Worm (Caenorhabditis elegans) whole organism, L1 larva: ENCODE results near the gene ssp-33.

Experiments used
- C04F5.9 ChIP-seq: sonication (generic microtip); optimal IDR thresholded peaks from 2 replicates; lab custom pipeline; 2016; ENCODE audit warnings: missing genetic modification characterization, missing compliant biosample characterization
- C16A3.4 ChIP-seq: fragments of 150-350 bp; optimal IDR thresholded peaks from 2 replicates; lab custom pipeline; 2014; ENCODE audit warnings: missing biosample characterization, missing genetic modification characterization
- F16B12.6 ChIP-seq: fragments of 150-350 bp; optimal IDR thresholded peaks from 2 replicates; lab custom pipeline; 2014; ENCODE audit warnings: missing biosample characterization, missing genetic modification characterization
- Y116A8C.19 ChIP-seq: sonication (generic microtip); optimal IDR thresholded peaks from 2 replicates; lab custom pipeline; 2016; ENCODE audit warnings: missing compliant biosample characterization, missing genetic modification characterization, borderline replicate concordance
- aha-1 ChIP-seq: fragments of 150-350 bp; optimal IDR thresholded peaks from 2 replicates; lab custom pipeline; 2014; ENCODE audit warnings: missing biosample characterization, missing genetic modification characterization
- alr-1 ChIP-seq: fragments of 200-800 bp; sonication (Bioruptor generic); optimal IDR thresholded peaks from 2 replicates; lab custom pipeline; 2018; ENCODE audit warnings: borderline replicate concordance, mild to moderate bottlenecking, missing genetic modification characterization, missing compliant biosample characterization
- aly-2 ChIP-seq: fragments of 150-350 bp; optimal IDR thresholded peaks from 2 replicates; lab custom pipeline; 2014; ENCODE audit warnings: missing biosample characterization, missing genetic modification characterization
- ceh-63 ChIP-seq: fragments of 200-800 bp; sonication (Bioruptor generic); optimal IDR thresholded peaks from 2 replicates; lab custom pipeline; 2018; ENCODE audit warnings: mild to moderate bottlenecking, missing genetic modification characterization, missing compliant biosample characterization
- ceh-8 ChIP-seq: fragments of 200-800 bp; sonication (Bioruptor generic); optimal IDR thresholded peaks from 2 replicates; lab custom pipeline; 2018; ENCODE audit warnings: mild to moderate bottlenecking, missing genetic modification characterization, moderate library complexity, missing compliant biosample characterization
- ceh-82 ChIP-seq, 3 experiments: fragments of 150-350 bp in 1 of 3; sonication (generic microtip) in 2 of 3; optimal IDR thresholded peaks; 2 replicates each; lab custom pipeline; 2014 to 2017; ENCODE audit warnings: missing biosample characterization in 3 of 3, missing genetic modification characterization in 3 of 3
- ceh-88 ChIP-seq: fragments of 200-800 bp; sonication (Bioruptor generic); IDR thresholded peaks from 2 replicates; pipeline ENCODE4 v1.3.6; 2022; ENCODE audit warnings: missing genetic modification characterization, missing compliant biosample characterization
- ceh-90 ChIP-seq: sonication (generic microtip); optimal IDR thresholded peaks from 2 replicates; lab custom pipeline; 2016; ENCODE audit warnings: missing genetic modification characterization, missing compliant biosample characterization
- ces-1 ChIP-seq: fragments of 150-350 bp; optimal IDR thresholded peaks from 2 replicates; lab custom pipeline; 2014; ENCODE audit warnings: missing biosample characterization, missing genetic modification reagents, missing genetic modification characterization
- dsc-1 ChIP-seq: sonication (generic microtip); optimal IDR thresholded peaks from 2 replicates; lab custom pipeline; 2016; ENCODE audit warnings: mild to moderate bottlenecking, missing genetic modification characterization, missing compliant biosample characterization
- efl-1 ChIP-seq, 4 experiments: fragments of 150-350 bp; optimal IDR thresholded peaks in 3 of 4; peaks in 1 of 4; 1 replicate in 1 of 4; 2 replicates in 3 of 4; lab custom pipeline; 2014; ENCODE audit warnings: missing biosample characterization in 2 of 4, missing genetic modification characterization in 2 of 4, missing genetic modification reagents in 2 of 4
- egl-13 ChIP-seq: sonication (generic microtip); optimal IDR thresholded peaks from 2 replicates; lab custom pipeline; 2016; ENCODE audit warnings: missing genotype, missing genetic modification reagents, missing genetic modification characterization, missing compliant biosample characterization
- elt-2 ChIP-seq: sonication (generic microtip); optimal IDR thresholded peaks from 2 replicates; lab custom pipeline; 2016; ENCODE audit warnings: missing genetic modification characterization, mild to moderate bottlenecking, inconsistent platforms, missing compliant biosample characterization, missing genetic modification reagents
- elt-3 ChIP-seq, 6 experiments: fragments of 150-350 bp in 1 of 6; sonication (generic microtip); optimal IDR thresholded peaks; 2 replicates each; lab custom pipeline; 2017 to 2018; ENCODE audit warnings: missing biosample characterization in 6 of 6, missing genetic modification characterization in 6 of 6, inconsistent platforms in 1 of 6
- fkh-4 ChIP-seq: sonication (generic microtip); optimal IDR thresholded peaks from 2 replicates; lab custom pipeline; 2016; ENCODE audit warnings: missing compliant biosample characterization, missing genetic modification characterization, borderline replicate concordance
- fkh-8 ChIP-seq: sonication (generic microtip); optimal IDR thresholded peaks from 2 replicates; lab custom pipeline; 2016; ENCODE audit warnings: mild to moderate bottlenecking, missing genetic modification characterization, missing compliant biosample characterization
- fos-1 ChIP-seq: fragments of 150-350 bp; optimal IDR thresholded peaks from 2 replicates; lab custom pipeline; 2014; ENCODE audit warnings: missing biosample characterization, missing genetic modification characterization
- hlh-17 ChIP-seq: fragments of 200-800 bp; sonication (Bioruptor generic); optimal IDR thresholded peaks from 2 replicates; lab custom pipeline; 2018; ENCODE audit warnings: missing genetic modification characterization, mild to moderate bottlenecking, missing compliant biosample characterization, moderate library complexity, borderline replicate concordance
- hlh-4 ChIP-seq: sonication (generic microtip); optimal IDR thresholded peaks from 2 replicates; lab custom pipeline; 2016; ENCODE audit warnings: mild to moderate bottlenecking, missing genetic modification characterization, missing compliant biosample characterization
- isw-1 ChIP-seq: fragments of 200-800 bp; sonication (Bioruptor generic); IDR thresholded peaks from 2 replicates; pipeline ENCODE4 v1.3.6; 2022; ENCODE audit warnings: missing genetic modification characterization, missing compliant biosample characterization
- lin-15B ChIP-seq: fragments of 150-350 bp; sonication (generic microtip); optimal IDR thresholded peaks from 3 replicates; lab custom pipeline; 2014; ENCODE audit warnings: missing biosample characterization, missing genetic modification characterization
- lin-35 ChIP-seq, 2 experiments: fragments of 150-350 bp; optimal IDR thresholded peaks; 2 replicates each; lab custom pipeline; 2014; ENCODE audit warnings: missing biosample characterization in 2 of 2, missing genetic modification characterization in 2 of 2, missing genetic modification reagents in 2 of 2
- lir-3 ChIP-seq: sonication (generic microtip); optimal IDR thresholded peaks from 2 replicates; lab custom pipeline; 2016; ENCODE audit warnings: mild to moderate bottlenecking, missing genetic modification characterization, moderate library complexity, missing compliant biosample characterization; ENCODE audit not compliant: poor library complexity
- mep-1 ChIP-seq: fragments of 150-350 bp; optimal IDR thresholded peaks from 2 replicates; lab custom pipeline; 2014; ENCODE audit warnings: missing biosample characterization, missing genetic modification characterization
- nhr-11 ChIP-seq: fragments of 150-350 bp; optimal IDR thresholded peaks from 2 replicates; lab custom pipeline; 2014; ENCODE audit warnings: missing biosample characterization, missing genetic modification characterization
- nhr-12 ChIP-seq: sonication (generic microtip); optimal IDR thresholded peaks from 2 replicates; lab custom pipeline; 2017; ENCODE audit warnings: missing biosample characterization, missing genetic modification characterization
- nhr-237 ChIP-seq: fragments of 150-350 bp; optimal IDR thresholded peaks from 2 replicates; lab custom pipeline; 2014; ENCODE audit warnings: missing biosample characterization, missing genetic modification characterization
- nhr-47 ChIP-seq: sonication (generic microtip); optimal IDR thresholded peaks from 2 replicates; lab custom pipeline; 2016; ENCODE audit warnings: mild to moderate bottlenecking, missing genetic modification characterization, moderate library complexity, missing compliant biosample characterization
- nhr-71 ChIP-seq: sonication (generic microtip); optimal IDR thresholded peaks from 2 replicates; lab custom pipeline; 2016; ENCODE audit warnings: mild to moderate bottlenecking, missing genetic modification characterization, moderate library complexity, missing compliant biosample characterization
- nhr-76 ChIP-seq: sonication (generic microtip); optimal IDR thresholded peaks from 2 replicates; lab custom pipeline; 2017; ENCODE audit warnings: missing biosample characterization, missing genetic modification characterization
- nhr-77 ChIP-seq: fragments of 150-350 bp; optimal IDR thresholded peaks from 2 replicates; lab custom pipeline; 2014; ENCODE audit warnings: missing biosample characterization, missing genetic modification characterization
- nhr-84 ChIP-seq: sonication (generic microtip); optimal IDR thresholded peaks from 2 replicates; lab custom pipeline; 2017; ENCODE audit warnings: missing biosample characterization, missing genetic modification characterization
- nhr-85 ChIP-seq: sonication (generic microtip); peaks from one replicate; lab custom pipeline; 2016; ENCODE audit warnings: missing genetic modification characterization, inconsistent platforms, missing compliant biosample characterization
- nhr-90 ChIP-seq: sonication (generic microtip); optimal IDR thresholded peaks from 2 replicates; lab custom pipeline; 2016; ENCODE audit warnings: mild to moderate bottlenecking, missing genetic modification characterization, missing compliant biosample characterization; ENCODE audit not compliant: poor library complexity
- pax-3 ChIP-seq: fragments of 200-800 bp; sonication (Bioruptor generic); optimal IDR thresholded peaks from 2 replicates; lab custom pipeline; 2018; ENCODE audit warnings: mild to moderate bottlenecking, missing genetic modification characterization, moderate library complexity, missing compliant biosample characterization
- pqm-1 ChIP-seq: sonication (generic microtip); optimal IDR thresholded peaks from 3 replicates; lab custom pipeline; 2017; ENCODE audit warnings: missing biosample characterization, missing genetic modification characterization
- skn-1 ChIP-seq: fragments of 150-350 bp; optimal IDR thresholded peaks from 2 replicates; lab custom pipeline; 2014; ENCODE audit warnings: missing biosample characterization, missing genetic modification characterization
- sox-4 ChIP-seq: sonication (generic microtip); optimal IDR thresholded peaks from 2 replicates; lab custom pipeline; 2016; ENCODE audit warnings: missing genetic modification characterization, missing compliant biosample characterization
- sptf-1 ChIP-seq: fragments of 150-350 bp; optimal IDR thresholded peaks from 2 replicates; lab custom pipeline; 2014; ENCODE audit warnings: missing biosample characterization, missing genetic modification characterization
- swsn-7 ChIP-seq: sonication (generic microtip); optimal IDR thresholded peaks from 2 replicates; lab custom pipeline; 2016; ENCODE audit warnings: missing genetic modification characterization, missing compliant biosample characterization
- tlp-1 ChIP-seq: fragments of 150-350 bp; optimal IDR thresholded peaks from 2 replicates; lab custom pipeline; 2014; ENCODE audit warnings: missing biosample characterization, missing genetic modification characterization
- unc-130 ChIP-seq: fragments of 150-350 bp; optimal IDR thresholded peaks from 2 replicates; lab custom pipeline; 2017; ENCODE audit warnings: missing biosample characterization, missing genetic modification characterization, inconsistent platforms
- unc-86 ChIP-seq: sonication (generic microtip); optimal IDR thresholded peaks from 2 replicates; lab custom pipeline; 2016; ENCODE audit warnings: missing genetic modification characterization, missing compliant biosample characterization
- unc-98 ChIP-seq: fragments of 200-800 bp; sonication (Bioruptor generic); IDR thresholded peaks from 2 replicates; pipeline ENCODE4 v1.3.6; 2022; ENCODE audit warnings: missing genetic modification characterization, missing compliant biosample characterization
- vab-15 ChIP-seq: sonication (generic microtip); optimal IDR thresholded peaks from 2 replicates; lab custom pipeline; 2017; ENCODE audit warnings: missing genotype, mild to moderate bottlenecking, missing genetic modification characterization, missing compliant biosample characterization
- xbp-1 ChIP-seq: sonication (generic microtip); optimal IDR thresholded peaks from 2 replicates; lab custom pipeline; 2016; ENCODE audit warnings: missing genetic modification characterization, missing compliant biosample characterization
- ztf-4 ChIP-seq: fragments of 150-350 bp; optimal IDR thresholded peaks from 2 replicates; lab custom pipeline; 2014; ENCODE audit warnings: missing biosample characterization, missing genetic modification characterization

The ssp-33 gene

ce11 chrV:14685435-14686058 is 25.6 kb upstream of the ssp-33 start, which contains the start of gene C47E8.4 (continued):
- TF ChIP-seq aha-1 (tag; lab: Kevin White, UChicago) (peak; percentile 94), lir-3 (tag; lab: Kevin White, UChicago) (peak; percentile 99), ztf-4 (tag; lab: Kevin White, UChicago) (peak; percentile 98), efl-1 (optimal IDR thresholded peaks at IDR 0.05; lab: Kevin White, UChicago) (peak; percentile 95), efl-1 (GFP tag; optimal IDR thresholded peaks at IDR 0.05 in 1 of 2; lab: Kevin White, UChicago) (peak; percentile 86 to 99), sox-4 (tag; lab: Kevin White, UChicago) (peak; percentile 99), aly-2 (peak; percentile 95), mep-1 (tag; lab: Kevin White, UChicago) (peak; percentile 98), hlh-17 (GFP tag; lab: Kevin White, UChicago) (peak; percentile 85), unc-86 (tag; lab: Kevin White, UChicago) (peak; percentile 99), nhr-237 (tag; lab: Kevin White, UChicago) (peak; percentile 96), hlh-4 (peak; percentile 65), nhr-84 (tag; lab: Kevin White, UChicago) (peak; percentile 49), fkh-8 (peak; percentile 100), nhr-77 (peak; percentile 99), swsn-7 (tag; lab: Kevin White, UChicago) (peak; percentile 99), sptf-1 (tag; lab: Kevin White, UChicago) (no peak), ceh-88 (GFP tag; lab: Robert Waterston, UW) (peak; percentile 96), pqm-1 (tag; lab: Kevin White, UChicago) (peak; percentile 70), skn-1 (peak; percentile 95), fkh-4 (tag; lab: Kevin White, UChicago) (peak; percentile 99), ceh-82 (tag; optimal IDR thresholded peaks at IDR 0.05; lab: Kevin White, UChicago) (peak; percentile 97 to 98 (median 98)), elt-3 (tag; optimal IDR thresholded peaks at IDR 0.05; lab: Kevin White, UChicago) (peak in 4 of 6 experiments; percentile 12 to 99 (median 89)), unc-98 (GFP tag; lab: Robert Waterston, UW) (peak; percentile 97), alr-1 (no peak), dsc-1 (tag; lab: Kevin White, UChicago) (peak; percentile 99), egl-13 (tag; lab: Kevin White, UChicago) (peak; percentile 99), ceh-90 (peak; percentile 96), vab-15 (tag; lab: Kevin White, UChicago) (peak; percentile 95), nhr-76 (tag; lab: Kevin White, UChicago) (peak; percentile 83), nhr-90 (tag; lab: Kevin White, UChicago) (peak; percentile 99), lin-15B (tag; lab: Kevin White, UChicago) (peak; percentile 99), isw-1 (GFP tag; lab: Robert Waterston, UW) (peak; percentile 100), nhr-85 (peak; percentile 99), tlp-1 (tag; lab: Kevin White, UChicago) (no peak), ceh-8 (peak; percentile 98), ces-1 (GFP tag; lab: Kevin White, UChicago) (no peak), Y116A8C.19 (tag; lab: Kevin White, UChicago) (peak; percentile 97), pax-3 (tag; lab: Kevin White, UChicago) (peak; percentile 100), unc-130 (tag; lab: Kevin White, UChicago) (peak; percentile 97), C04F5.9 (tag; lab: Kevin White, UChicago) (peak; percentile 97), xbp-1 (tag; lab: Kevin White, UChicago) (peak; percentile 99), fos-1 (tag; lab: Kevin White, UChicago) (peak; percentile 95), nhr-47 (tag; lab: Kevin White, UChicago) (peak; percentile 99), ceh-63 (GFP tag; lab: Kevin White, UChicago) (peak; percentile 96), elt-2 (tag; lab: Kevin White, UChicago) (peak; percentile 90), F16B12.6 (peak; percentile 26), nhr-11 (tag; lab: Kevin White, UChicago) (peak; percentile 95), nhr-71 (tag; lab: Kevin White, UChicago) (peak; percentile 100), C16A3.4 (tag; lab: Kevin White, UChicago) (peak; percentile 97), nhr-12 (tag; lab: Kevin White, UChicago) (peak; percentile 74), lin-35 (GFP tag; optimal IDR thresholded peaks at IDR 0.05; lab: Kevin White, UChicago) (peak; percentile 91 to 92)
